Fruit fly (Drosophila melanogaster): ENCODE results near the gene mgl.
A peak's percentile ranks its signal among the peaks of the same experiment; 100 is the strongest.

mgl gene

dm6 chrX:9486802-9487201 is 13.1 kb downstream of the mgl start (continued):
- TF ChIP-seq zfh1 (GFP tag; IDR thresholded peaks at IDR 0.05): peak; percentile 91
- peak in 1 of 2 experiments; percentile 33 for TF ChIP-seq Eip74EF (GFP tag; optimal IDR thresholded peaks at IDR 0.05)
- TF ChIP-seq HLH54F (GFP tag; optimal IDR thresholded peaks at IDR 0.05): peak; percentile 53
- peak; percentile 82 for TF ChIP-seq sisA (GFP tag; IDR thresholded peaks at IDR 0.05)
- peak; percentile 30; the same call in 1 of the 3 replicates for TF ChIP-seq jigr1 (GFP tag; IDR thresholded peaks at IDR 0.05)
- no peak for TF ChIP-seq CG34224 (GFP tag; IDR thresholded peaks at IDR 0.05; ENCODE audit: partially characterized antibody)
- TF ChIP-seq CG34422 (GFP tag; IDR thresholded peaks at IDR 0.05): peak; percentile 34; the same call in 1 of the 3 replicates
- TF ChIP-seq CG30431 (GFP tag; optimal IDR thresholded peaks at IDR 0.05): peak; percentile 79
- TF ChIP-seq CG17829 (tag; optimal IDR thresholded peaks at IDR 0.05): peak; percentile 67
- peak; percentile 33 for TF ChIP-seq grau (tag; optimal IDR thresholded peaks at IDR 0.05)
- peak; percentile 64; the same call in 1 of the 2 replicates for TF ChIP-seq sim (GFP tag; IDR thresholded peaks at IDR 0.05)
- no peak for TF ChIP-seq exex (tag; optimal IDR thresholded peaks at IDR 0.05)
- peak; percentile 81 for TF ChIP-seq ken (GFP tag; IDR thresholded peaks at IDR 0.05)
- TF ChIP-seq aop (GFP tag; IDR thresholded peaks at IDR 0.05): 0 out of 2 replicates have a peak, but pooled peaks have one; percentile 22
- TF ChIP-seq CG12299 (tag; optimal IDR thresholded peaks at IDR 0.05): no peak
- peak; percentile 82 for TF ChIP-seq chn (GFP tag; optimal IDR thresholded peaks at IDR 0.05)
- peak; percentile 74 for TF ChIP-seq CG1024 (GFP tag; IDR thresholded peaks at IDR 0.05)
- TF ChIP-seq CG11696 (GFP tag; IDR thresholded peaks at IDR 0.05): 0 out of 2 replicates have a peak, but pooled peaks have one; percentile 32
- peak; percentile 88 for TF ChIP-seq CG15696 (tag; optimal IDR thresholded peaks at IDR 0.05)
- TF ChIP-seq Hr51 (GFP tag; optimal IDR thresholded peaks at IDR 0.05): peak; percentile 47 to 62
- peak; percentile 64 for TF ChIP-seq Sox100B (GFP tag; optimal IDR thresholded peaks at IDR 0.05)
- TF ChIP-seq Optix (GFP tag; IDR thresholded peaks at IDR 0.05): peak; percentile 78
- TF ChIP-seq schlank (tag; optimal IDR thresholded peaks at IDR 0.05): no peak
- peak; percentile 69 for TF ChIP-seq NC2β (GFP tag; optimal IDR thresholded peaks at IDR 0.05)
- no peak for TF ChIP-seq lov (optimal IDR thresholded peaks at IDR 0.05)
- peak; percentile 85 for TF ChIP-seq lov (GFP tag; IDR thresholded peaks at IDR 0.05)
- TF ChIP-seq row (GFP tag; IDR thresholded peaks at IDR 0.05): peak; percentile 80
- TF ChIP-seq bab2 (GFP tag; optimal IDR thresholded peaks at IDR 0.05): peak; percentile 82
- peak; percentile 67 for TF ChIP-seq CG32772 (GFP tag; IDR thresholded peaks at IDR 0.05)
- peak; percentile 76 for TF ChIP-seq CG6689 (GFP tag; IDR thresholded peaks at IDR 0.05)
- TF ChIP-seq CG16815 (GFP tag; optimal IDR thresholded peaks at IDR 0.05): peak; percentile 63
- peak; percentile 55 for TF ChIP-seq CG12155 (GFP tag; optimal IDR thresholded peaks at IDR 0.05)
- TF ChIP-seq CG33213 (GFP tag; optimal IDR thresholded peaks at IDR 0.05): peak; percentile 61
- TF ChIP-seq al (GFP tag; IDR thresholded peaks at IDR 0.05): peak; percentile 22; the same call in 1 of the 2 replicates
- peak; percentile 30 for TF ChIP-seq Ets97D (GFP tag; optimal IDR thresholded peaks at IDR 0.05)
- no peak for TF ChIP-seq CG10543 (GFP tag; optimal IDR thresholded peaks at IDR 0.05)
- TF ChIP-seq CG7357 (GFP tag; IDR thresholded peaks at IDR 0.05): peak; percentile 34; the same call in 1 of the 3 replicates
- TF ChIP-seq Sin3A (optimal IDR thresholded peaks at IDR 0.05): no peak
- no peak for TF ChIP-seq zfh2 (GFP tag; optimal IDR thresholded peaks at IDR 0.05)
- TF ChIP-seq CG15479 (GFP tag; optimal IDR thresholded peaks at IDR 0.05): no peak
- TF ChIP-seq CG11247 (GFP tag; IDR thresholded peaks at IDR 0.05): peak; percentile 55; the same call in 1 of the 2 replicates
- TF ChIP-seq tll (GFP tag; optimal IDR thresholded peaks at IDR 0.05): no peak
- TF ChIP-seq Trl (optimal IDR thresholded peaks at IDR 0.05): no peak
- peak; percentile 73 for TF ChIP-seq Trl (GFP tag; optimal IDR thresholded peaks at IDR 0.05)
- TF ChIP-seq CG10274 (GFP tag; optimal IDR thresholded peaks at IDR 0.05): peak; percentile 53
- peak; percentile 56 for TF ChIP-seq CG6813 (GFP tag; optimal IDR thresholded peaks at IDR 0.05)
- peak; percentile 75 for TF ChIP-seq CG2678 (tag; optimal IDR thresholded peaks at IDR 0.05)
- TF ChIP-seq CG8944 (GFP tag; optimal IDR thresholded peaks at IDR 0.05): peak; percentile 72
- peak; percentile 30 for TF ChIP-seq CG15011 (GFP tag; optimal IDR thresholded peaks at IDR 0.05)
- no peak for TF ChIP-seq Hand (GFP tag; optimal IDR thresholded peaks at IDR 0.05)
- TF ChIP-seq CG8388 (GFP tag; optimal IDR thresholded peaks at IDR 0.05): peak; percentile 75

All from whole organism, embryonic.